Worm (Caenorhabditis elegans) whole organism, early embryonic: ENCODE results near the gene sas-6.

Source experiments
- ama-1 ChIP-seq: fragments of 150-350 bp; optimal IDR thresholded peaks from 2 replicates; lab custom pipeline; 2014
- ceh-13 ChIP-seq: fragments of 200-800 bp; sonication (Bioruptor generic); optimal IDR thresholded peaks from 2 replicates; lab custom pipeline; 2018; ENCODE audit warnings: mild to moderate bottlenecking, missing genetic modification characterization, missing compliant biosample characterization
- hmbx-1 ChIP-seq: sonication (generic microtip); optimal IDR thresholded peaks from 2 replicates; lab custom pipeline; 2016; ENCODE audit warnings: mild to moderate bottlenecking, missing genetic modification characterization, missing compliant biosample characterization
- tbx-37 ChIP-seq: fragments of 200-800 bp; sonication (Bioruptor generic); conservative IDR thresholded peaks from 2 replicates; pipeline ENCODE4 v1.3.6; 2022; ENCODE audit warnings: missing genetic modification reagents, missing genetic modification characterization, missing compliant biosample characterization

DNA sequence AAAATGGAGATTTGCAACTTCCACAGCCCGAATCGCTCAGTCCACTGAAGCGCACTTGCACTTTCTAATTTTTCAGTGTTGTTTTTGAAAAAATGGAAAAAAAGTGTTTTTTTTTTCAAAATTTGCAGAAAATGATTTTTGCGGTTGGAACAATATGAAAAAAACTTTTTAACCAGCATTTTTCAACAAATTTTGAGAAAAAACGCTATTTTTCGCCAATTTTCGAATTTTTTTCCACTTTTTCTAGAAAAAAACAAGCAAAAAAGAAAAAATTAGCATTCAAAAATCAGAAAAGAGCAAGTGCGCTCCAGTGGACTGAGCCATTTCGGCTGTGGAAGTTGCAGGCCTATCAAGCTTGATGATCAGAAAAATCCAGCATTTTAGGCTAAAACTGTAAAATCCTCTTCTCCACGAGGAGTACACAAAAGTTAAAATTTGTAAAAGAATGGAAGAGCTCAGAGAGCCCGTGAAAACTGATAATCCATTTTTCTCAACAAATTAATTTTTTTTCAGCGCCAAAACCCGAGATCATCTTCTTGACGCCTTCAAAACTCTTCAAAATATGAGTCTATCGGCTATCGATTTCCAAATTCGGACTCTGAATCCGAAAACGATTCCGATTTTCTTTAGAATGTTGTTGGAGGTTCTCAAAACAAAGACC, 6.8 kb upstream of the sas-6 start:
- no peak for TF ChIP-seq ceh-13 (GFP tag; lab: Kevin White, UChicago)
- no peak for TF ChIP-seq hmbx-1 (tag; lab: Kevin White, UChicago)
- TF ChIP-seq ama-1 (lab: Kevin White, UChicago) = peak; percentile 43
- TF ChIP-seq tbx-37 (GFP tag; lab: Robert Waterston, UW) = no peak
